Fruit fly (Drosophila melanogaster): ENCODE data around the gene p38c.
A peak's percentile ranks its signal among the peaks of the same experiment; 100 is the strongest.

p38c gene

dm6 chr3R:24116972-24117371 lies 33.0 kb downstream of the p38c start:
- TF ChIP-seq Ets65A (GFP tag) (no peak), hb (GFP tag; IDR thresholded peaks at IDR 0.05; ENCODE audit: partially characterized antibody) (no peak), sisA (GFP tag; IDR thresholded peaks at IDR 0.05) (no peak), sug (tag; optimal IDR thresholded peaks at IDR 0.05) (peak; percentile 71), Dp (GFP tag; optimal IDR thresholded peaks at IDR 0.05) (no peak), CG15514 (GFP tag; optimal IDR thresholded peaks at IDR 0.05) (no peak), nom (GFP tag; optimal IDR thresholded peaks at IDR 0.05) (peak; percentile 88), Deaf1 (tag; optimal IDR thresholded peaks at IDR 0.05) (peak; percentile 71), Pdp1 (GFP tag; optimal IDR thresholded peaks at IDR 0.05) (peak in 1 of 2 experiments; percentile 48), chinmo (GFP tag; IDR thresholded peaks at IDR 0.05; ENCODE audit: partially characterized antibody) (peak; percentile 74; the same call in 1 of the 4 replicates), gcm2 (GFP tag; optimal IDR thresholded peaks at IDR 0.05) (no peak), Dip2 (GFP tag; IDR thresholded peaks at IDR 0.05) (no peak), Camta (GFP tag; optimal IDR thresholded peaks at IDR 0.05) (no peak), exex (tag; optimal IDR thresholded peaks at IDR 0.05) (peak; percentile 21), CG7372 (GFP tag; IDR thresholded peaks at IDR 0.05) (no peak), toy (GFP tag; IDR thresholded peaks at IDR 0.05) (no peak), Max (GFP tag; optimal IDR thresholded peaks at IDR 0.05) (no peak), CG34376 (GFP tag; optimal IDR thresholded peaks at IDR 0.05) (peak; percentile 62), Hr78 (GFP tag; optimal IDR thresholded peaks at IDR 0.05) (no peak), Drgx (GFP tag; IDR thresholded peaks at IDR 0.05) (peak; percentile 42; the same call in 1 of the 2 replicates), peb (GFP tag; IDR thresholded peaks at IDR 0.05) (no peak), CG11723 (GFP tag; optimal IDR thresholded peaks at IDR 0.05) (no peak), rib (GFP tag; IDR thresholded peaks at IDR 0.05) (no peak)

- TF ChIP-seq Med (GFP tag): peak; percentile 20
- peak; percentile 33 for TF ChIP-seq sug (tag; optimal IDR thresholded peaks at IDR 0.05)
- peak; percentile 93 for TF ChIP-seq exex (tag; optimal IDR thresholded peaks at IDR 0.05)
- TF ChIP-seq nom (GFP tag; optimal IDR thresholded peaks at IDR 0.05): peak; percentile 21
- TF ChIP-seq mirr (GFP tag; optimal IDR thresholded peaks at IDR 0.05): peak; percentile 33
- TF ChIP-seq CG34422 (GFP tag; IDR thresholded peaks at IDR 0.05): no peak
These were observed 33.8 kb downstream of the p38c start, which contains the start of gene CG13607 for dm6 chr3R:24116180-24116579. CG13607 (minus strand) TSS chr3R:24116322.

- no peak for TF ChIP-seq stc (GFP tag; IDR thresholded peaks at IDR 0.05)
- no peak for TF ChIP-seq D19A (tag; optimal IDR thresholded peaks at IDR 0.05)
- no peak for TF ChIP-seq HLHmδ (GFP tag; optimal IDR thresholded peaks at IDR 0.05)
- TF ChIP-seq dmrt99B (tag; optimal IDR thresholded peaks at IDR 0.05): no peak
- no peak; the same call in 1 of the 2 replicates for TF ChIP-seq tna (GFP tag; IDR thresholded peaks at IDR 0.05; ENCODE audit: partially characterized antibody)
- no peak for TF ChIP-seq hkb (optimal IDR thresholded peaks at IDR 0.05)
- TF ChIP-seq hkb (GFP tag; IDR thresholded peaks at IDR 0.05): no peak
- TF ChIP-seq gcm2 (GFP tag; optimal IDR thresholded peaks at IDR 0.05): no peak
- TF ChIP-seq Ptx1 (GFP tag; IDR thresholded peaks at IDR 0.05): no peak
- TF ChIP-seq CG6254 (GFP tag; optimal IDR thresholded peaks at IDR 0.05): no peak
- no peak for TF ChIP-seq sens-2 (GFP tag; IDR thresholded peaks at IDR 0.05)
- TF ChIP-seq CG10654 (GFP tag; optimal IDR thresholded peaks at IDR 0.05): no peak
These were observed 37.0 kb downstream of the p38c start, which contains the start of gene Root for dm6 chr3R:24113070-24113385. Root (plus strand) TSS chr3R:24113286.

Measured in whole organism, embryonic.